Fruit fly (Drosophila melanogaster) whole organism, embryonic: ENCODE measurements around the gene RpL32.

ENCODE experiments used
- Abd-B ChIP-seq: fragments of 200-800 bp; sonication (Bioruptor generic); optimal IDR thresholded peaks from 2 replicates; lab custom pipeline; 2018; ENCODE audit warnings: missing biosample characterization, mild to moderate bottlenecking, missing genetic modification characterization, moderate library complexity
- Adf1 ChIP-seq: fragments of 200-800 bp; sonication (Bioruptor generic); IDR thresholded peaks from 2 replicates; pipeline ENCODE4 v1.3.6; 2022; ENCODE audit warnings: missing biosample characterization, missing genetic modification characterization
- Atf3 ChIP-seq: fragments of 200-800 bp; sonication (Bioruptor generic); optimal IDR thresholded peaks from 3 replicates; lab custom pipeline; 2016; ENCODE audit warnings: missing biosample characterization, missing genetic modification characterization
- Bteb2 ChIP-seq: fragments of 200-800 bp; sonication (Bioruptor generic); optimal IDR thresholded peaks from 2 replicates; lab custom pipeline; 2016; ENCODE audit warnings: missing biosample characterization, missing genetic modification characterization
- CG10979 ChIP-seq: fragments of 200-800 bp; sonication (Bioruptor generic); optimal IDR thresholded peaks from 2 replicates; lab custom pipeline; 2018; ENCODE audit warnings: missing biosample characterization, mild to moderate bottlenecking, missing genetic modification characterization, moderate library complexity
- CG11398 ChIP-seq: fragments of 200-800 bp; sonication (Bioruptor generic); optimal IDR thresholded peaks from 2 replicates; lab custom pipeline; 2016; ENCODE audit warnings: missing biosample characterization, missing genetic modification characterization
- CG12299 ChIP-seq: fragments of 200-800 bp; sonication (Bioruptor generic); optimal IDR thresholded peaks from 2 replicates; lab custom pipeline; 2018; ENCODE audit warnings: missing biosample characterization, mild to moderate bottlenecking, missing genetic modification characterization
- CG13894 ChIP-seq: fragments of 200-800 bp; sonication (Bioruptor generic); optimal IDR thresholded peaks from 3 replicates; lab custom pipeline; 2018; ENCODE audit warnings: missing biosample characterization, mild to moderate bottlenecking, missing genetic modification characterization, moderate library complexity
- CG1603 ChIP-seq: fragments of 200-800 bp; sonication (Bioruptor generic); optimal IDR thresholded peaks from 2 replicates; lab custom pipeline; 2019; ENCODE audit warnings: missing biosample characterization, mild to moderate bottlenecking, missing genetic modification characterization, moderate library complexity
- CG16815 ChIP-seq: fragments of 200-800 bp; sonication (Bioruptor generic); optimal IDR thresholded peaks from 3 replicates; lab custom pipeline; 2017; ENCODE audit warnings: missing biosample characterization, mild to moderate bottlenecking, missing genetic modification characterization
- CG17802 ChIP-seq: fragments of 200-800 bp; sonication (Bioruptor generic); optimal IDR thresholded peaks from 2 replicates; lab custom pipeline; 2018; ENCODE audit warnings: missing biosample characterization, mild to moderate bottlenecking, missing genetic modification characterization, moderate library complexity
- CG18476 ChIP-seq: fragments of 200-800 bp; sonication (Bioruptor generic); optimal IDR thresholded peaks from 2 replicates; lab custom pipeline; 2016; ENCODE audit warnings: missing biosample characterization, mild to moderate bottlenecking, missing genetic modification characterization
- CG31388 ChIP-seq: fragments of 200-800 bp; sonication (Bioruptor generic); optimal IDR thresholded peaks from 2 replicates; lab custom pipeline; 2016; ENCODE audit warnings: missing biosample characterization, missing genetic modification characterization
- CG32772 ChIP-seq: fragments of 200-800 bp; sonication (Bioruptor generic); IDR thresholded peaks from 2 replicates; pipeline ENCODE4 v1.3.6; 2022; ENCODE audit warnings: missing biosample characterization, missing genetic modification characterization
- CG6791 ChIP-seq: fragments of 200-800 bp; sonication (Bioruptor generic); IDR thresholded peaks from 3 replicates; pipeline ENCODE4 v1.3.6; 2022; ENCODE audit warnings: missing biosample characterization, missing genetic modification characterization; ENCODE audit not compliant: partially characterized antibody
- CG7928 ChIP-seq: fragments of 200-800 bp; sonication (Bioruptor generic); optimal IDR thresholded peaks from 2 replicates; lab custom pipeline; 2017; ENCODE audit warnings: missing biosample characterization, mild to moderate bottlenecking, missing genetic modification characterization
- CG7963 ChIP-seq: fragments of 200-800 bp; sonication (Bioruptor generic); IDR thresholded peaks from 3 replicates; pipeline ENCODE4 v1.3.6; 2022; ENCODE audit warnings: missing biosample characterization, missing genetic modification characterization; ENCODE audit not compliant: partially characterized antibody
- CG8388 ChIP-seq: fragments of 200-800 bp; sonication (Bioruptor generic); optimal IDR thresholded peaks from 2 replicates; lab custom pipeline; 2019; ENCODE audit warnings: missing biosample characterization, mild to moderate bottlenecking, missing genetic modification characterization, moderate library complexity
- CG9797 ChIP-seq: fragments of 200-800 bp; sonication (Bioruptor generic); optimal IDR thresholded peaks from 3 replicates; lab custom pipeline; 2018; ENCODE audit warnings: missing biosample characterization, mild to moderate bottlenecking, missing genetic modification characterization
- HLH4C ChIP-seq: fragments of 200-800 bp; sonication (Bioruptor generic); IDR thresholded peaks from 3 replicates; pipeline ENCODE4 v1.3.6; 2022; ENCODE audit warnings: missing biosample characterization, missing genetic modification characterization; ENCODE audit not compliant: partially characterized antibody
- Hand ChIP-seq: fragments of 200-800 bp; sonication (Bioruptor generic); optimal IDR thresholded peaks from 2 replicates; lab custom pipeline; 2017; ENCODE audit warnings: mild to moderate bottlenecking, missing biosample characterization, missing genetic modification reagents, missing genetic modification characterization
- Hr39 ChIP-seq: fragments of >200 bp; optimal IDR thresholded peaks from 2 replicates; lab custom pipeline; 2017
- Jarid2 ChIP-seq: fragments of 200-800 bp; sonication (Bioruptor generic); optimal IDR thresholded peaks from 3 replicates; lab custom pipeline; 2017; ENCODE audit warnings: mild to moderate bottlenecking, missing biosample characterization, missing genetic modification reagents, missing genetic modification characterization
- Lhr ChIP-seq: fragments of 200-800 bp; sonication (Bioruptor generic); optimal IDR thresholded peaks from 3 replicates; lab custom pipeline; 2017; ENCODE audit warnings: mild to moderate bottlenecking, missing biosample characterization, missing genetic modification reagents, missing genetic modification characterization
- Lpt ChIP-seq: fragments of >200 bp; optimal IDR thresholded peaks from 2 replicates; lab custom pipeline; 2018; ENCODE audit warnings: missing biosample characterization, missing genetic modification characterization
- MTF-1 ChIP-seq: fragments of 200-800 bp; sonication (Bioruptor generic); optimal IDR thresholded peaks from 2 replicates; lab custom pipeline; 2018; ENCODE audit warnings: missing biosample characterization, mild to moderate bottlenecking, missing genetic modification characterization, borderline replicate concordance
- Mrtf ChIP-seq: fragments of 200-800 bp; sonication (Bioruptor generic); IDR thresholded peaks from 3 replicates; pipeline ENCODE4 v1.3.6; 2022; ENCODE audit warnings: missing biosample characterization, missing genetic modification characterization
- Pdp1 ChIP-seq, 2 experiments: fragments of 200-800 bp; sonication (Bioruptor generic); optimal IDR thresholded peaks; 3 replicates each; lab custom pipeline; 2016; ENCODE audit warnings: missing biosample characterization in 2 of 2, missing genetic modification characterization in 2 of 2, mild to moderate bottlenecking in 1 of 2, moderate library complexity in 1 of 2
- Rfx ChIP-seq: fragments of 200-800 bp; sonication (Bioruptor generic); IDR thresholded peaks from 2 replicates; pipeline ENCODE4 v1.3.6; 2022; ENCODE audit warnings: missing biosample characterization, missing genetic modification characterization
- Side ChIP-seq: fragments of 200-800 bp; sonication (Bioruptor generic); optimal IDR thresholded peaks from 2 replicates; lab custom pipeline; 2016; ENCODE audit warnings: missing biosample characterization, missing genetic modification characterization
- Xbp1 ChIP-seq: fragments of 200-800 bp; sonication (Bioruptor generic); optimal IDR thresholded peaks from 3 replicates; lab custom pipeline; 2016; ENCODE audit warnings: missing biosample characterization, mild to moderate bottlenecking, missing genetic modification characterization
- bigmax ChIP-seq: fragments of 200-800 bp; sonication (Bioruptor generic); optimal IDR thresholded peaks from 2 replicates; lab custom pipeline; 2018; ENCODE audit warnings: missing biosample characterization, mild to moderate bottlenecking, missing genetic modification characterization
- bsh ChIP-seq, 2 experiments: fragments of 200-800 bp; sonication (Bioruptor generic); optimal IDR thresholded peaks; 2 replicates each; lab custom pipeline; 2017 to 2018; ENCODE audit warnings: mild to moderate bottlenecking in 2 of 2, missing biosample characterization in 2 of 2, missing genetic modification characterization in 2 of 2, moderate library complexity in 1 of 2
- dimm ChIP-seq: fragments of 200-800 bp; sonication (Bioruptor generic); IDR thresholded peaks from 2 replicates; pipeline ENCODE4 v1.3.6; 2022; ENCODE audit warnings: missing biosample characterization, missing genetic modification characterization
- dm ChIP-seq: fragments of 200-800 bp; sonication (Bioruptor generic); optimal IDR thresholded peaks from 3 replicates; lab custom pipeline; 2016; ENCODE audit warnings: missing biosample characterization, missing genetic modification characterization
- en ChIP-seq: fragments of 200-800 bp; sonication (Bioruptor generic); optimal IDR thresholded peaks from 2 replicates; lab custom pipeline; 2016; ENCODE audit warnings: missing biosample characterization, missing genetic modification characterization
- fu2 ChIP-seq: fragments of 200-800 bp; sonication (Bioruptor generic); optimal IDR thresholded peaks from 2 replicates; lab custom pipeline; 2016; ENCODE audit warnings: missing biosample characterization, missing genetic modification characterization
- grn ChIP-seq: fragments of 200-800 bp; sonication (Bioruptor generic); optimal IDR thresholded peaks from 3 replicates; lab custom pipeline; 2017; ENCODE audit warnings: missing biosample characterization, missing genetic modification characterization
- gsb ChIP-seq: fragments of 200-800 bp; sonication (Bioruptor generic); IDR thresholded peaks from 2 replicates; pipeline ENCODE4 v1.3.6; 2022; ENCODE audit warnings: missing biosample characterization, missing genetic modification characterization
- hbn ChIP-seq: fragments of 200-800 bp; sonication (Bioruptor generic); IDR thresholded peaks from 2 replicates; pipeline ENCODE4 v1.3.6; 2022; ENCODE audit warnings: missing biosample characterization, missing genetic modification characterization; ENCODE audit not compliant: partially characterized antibody
- ken ChIP-seq: fragments of 200-800 bp; sonication (Bioruptor generic); IDR thresholded peaks from 3 replicates; pipeline ENCODE4 v1.3.6; 2022; ENCODE audit warnings: missing biosample characterization, missing genetic modification characterization
- peb ChIP-seq: fragments of 200-800 bp; sonication (Bioruptor generic); IDR thresholded peaks from 2 replicates; pipeline ENCODE4 v1.3.6; 2022; ENCODE audit warnings: missing biosample characterization, missing genetic modification characterization
- pho ChIP-seq: fragments of 200-800 bp; sonication (Bioruptor generic); optimal IDR thresholded peaks from 2 replicates; lab custom pipeline; 2016; ENCODE audit warnings: missing biosample characterization, missing genetic modification characterization
- schlank ChIP-seq: fragments of 200-800 bp; sonication (Bioruptor generic); optimal IDR thresholded peaks from 2 replicates; lab custom pipeline; 2018; ENCODE audit warnings: missing biosample characterization, mild to moderate bottlenecking, missing genetic modification characterization
- tgo ChIP-seq: fragments of 200-800 bp; sonication (Bioruptor generic); IDR thresholded peaks from 3 replicates; pipeline ENCODE4 v1.3.6; 2022; ENCODE audit warnings: missing biosample characterization, missing genetic modification characterization
- tin ChIP-seq: fragments of 200-800 bp; sonication (Bioruptor generic); optimal IDR thresholded peaks from 3 replicates; lab custom pipeline; 2016; ENCODE audit warnings: missing biosample characterization, missing genetic modification characterization
- trh ChIP-seq: fragments of 200-800 bp; sonication (Bioruptor generic); optimal IDR thresholded peaks from 2 replicates; lab custom pipeline; 2016; ENCODE audit warnings: missing biosample characterization, missing genetic modification characterization
- vnd ChIP-seq: fragments of 200-800 bp; sonication (Bioruptor generic); IDR thresholded peaks from 3 replicates; pipeline ENCODE4 v1.3.6; 2022; ENCODE audit warnings: missing biosample characterization, missing genetic modification characterization; ENCODE audit not compliant: partially characterized antibody

The RpL32 gene

DNA sequence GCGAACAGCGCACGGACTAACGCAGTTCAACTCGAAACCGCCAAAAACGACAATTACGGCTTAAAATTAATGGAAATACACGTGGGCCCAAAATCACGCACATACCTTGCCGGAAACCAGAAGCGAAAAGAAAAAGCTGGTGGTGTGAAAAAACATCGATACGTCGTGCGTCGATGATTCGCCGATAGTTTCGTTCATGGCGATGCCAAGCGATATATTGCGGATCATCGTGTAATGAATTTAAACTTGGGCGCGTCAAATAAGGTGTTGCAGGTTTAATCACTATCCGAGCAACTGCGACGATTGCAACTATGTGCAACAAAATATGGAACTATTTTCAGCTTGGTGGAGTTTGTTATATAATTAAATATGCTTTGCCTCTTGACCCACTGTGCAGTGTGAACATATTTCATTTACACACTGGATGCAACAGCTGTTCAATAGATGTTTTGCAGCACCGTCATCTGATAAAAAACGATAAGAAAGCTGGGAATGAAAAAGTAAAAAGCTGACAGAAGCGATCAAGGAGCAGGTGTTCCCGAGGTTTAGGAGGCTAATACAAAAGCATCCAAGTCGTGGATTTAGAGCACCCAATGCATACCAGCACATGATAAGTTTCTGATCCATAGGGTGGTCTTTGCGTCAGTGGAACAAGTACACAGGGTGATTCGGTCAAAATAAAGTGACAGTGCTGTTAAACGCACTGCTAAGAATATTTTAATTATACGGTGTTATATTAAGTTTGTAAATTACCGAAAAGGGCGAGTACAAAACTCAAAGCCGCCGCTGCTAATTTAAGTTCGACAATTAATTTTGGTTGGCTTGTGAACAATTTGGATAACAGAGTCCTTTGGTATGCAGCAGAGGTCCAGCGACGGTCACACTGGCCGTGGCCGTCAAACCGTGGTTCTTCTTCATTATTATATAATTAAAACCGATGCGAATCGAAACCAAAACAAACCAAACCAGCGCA is at the start of gene RpL32, which contains the start of gene CG7943 (continued):
- peak; percentile 85 for TF ChIP-seq trh
- TF ChIP-seq Xbp1 (GFP tag; lab: Kevin White, UChicago), result peak; percentile 87
- peak; percentile 93 for TF ChIP-seq pho (GFP tag; lab: Kevin White, UChicago)
- no peak for TF ChIP-seq Lpt
- TF ChIP-seq Adf1 (GFP tag; lab: Robert Waterston, UW), result peak; percentile 78
- TF ChIP-seq dimm, result peak; percentile 86
- peak; percentile 91 for TF ChIP-seq CG13894
- peak; percentile 96 for TF ChIP-seq tin (GFP tag; lab: Kevin White, UChicago)
- peak; percentile 100 for TF ChIP-seq vnd (GFP tag; lab: Robert Waterston, UW)
- TF ChIP-seq CG17802, result peak; percentile 84
- TF ChIP-seq peb (GFP tag; lab: Robert Waterston, UW), result peak; percentile 92
- TF ChIP-seq Hr39, result no peak
- TF ChIP-seq Hand (GFP tag; lab: Kevin White, UChicago), result peak; percentile 70
- TF ChIP-seq ken (GFP tag; lab: Robert Waterston, UW), result peak; percentile 95
- TF ChIP-seq Abd-B (GFP tag; lab: Kevin White, UChicago), result peak; percentile 83
- TF ChIP-seq gsb, result peak; percentile 92
- TF ChIP-seq dm (GFP tag; lab: Kevin White, UChicago), result peak; percentile 97
- peak; percentile 94 for TF ChIP-seq CG18476 (GFP tag; lab: Kevin White, UChicago)
- TF ChIP-seq CG7928, result peak; percentile 77
- TF ChIP-seq Lhr, result peak; percentile 64
- TF ChIP-seq CG7963 (GFP tag; lab: Robert Waterston, UW), result peak; percentile 100
- TF ChIP-seq en (GFP tag; lab: Kevin White, UChicago), result peak; percentile 90
- TF ChIP-seq CG10979 (tag; lab: Kevin White, UChicago), result peak; percentile 88
- peak; percentile 86 for TF ChIP-seq CG11398 (GFP tag; lab: Kevin White, UChicago)
- peak; percentile 66 for TF ChIP-seq CG31388 (GFP tag; lab: Kevin White, UChicago)
- TF ChIP-seq CG32772 (GFP tag; lab: Robert Waterston, UW), result peak; percentile 94
- peak; percentile 98 for TF ChIP-seq Rfx (GFP tag; lab: Robert Waterston, UW)
- TF ChIP-seq tgo (GFP tag; lab: Robert Waterston, UW), result peak; percentile 93
- peak; percentile 100 for TF ChIP-seq CG6791 (GFP tag; lab: Robert Waterston, UW)
- peak; percentile 85 for TF ChIP-seq Jarid2 (GFP tag; lab: Kevin White, UChicago)
- TF ChIP-seq CG16815 (GFP tag; lab: Kevin White, UChicago), result peak; percentile 73
- TF ChIP-seq Bteb2 (GFP tag; lab: Kevin White, UChicago), result peak; percentile 92
- TF ChIP-seq bsh (GFP tag; optimal IDR thresholded peaks at IDR 0.05; lab: Kevin White, UChicago), result peak in 1 of 2 experiments; percentile 84
- TF ChIP-seq CG9797 (GFP tag; lab: Kevin White, UChicago), result peak; percentile 79
- peak; percentile 85 for TF ChIP-seq Mrtf (GFP tag; lab: Robert Waterston, UW)
- peak; percentile 98 to 99 for TF ChIP-seq Pdp1 (GFP tag; optimal IDR thresholded peaks at IDR 0.05; lab: Kevin White, UChicago)
- TF ChIP-seq Side (GFP tag; lab: Kevin White, UChicago), result peak; percentile 97
- TF ChIP-seq MTF-1 (GFP tag; lab: Kevin White, UChicago), result peak; percentile 92
- peak; percentile 88 for TF ChIP-seq fu2 (GFP tag; lab: Kevin White, UChicago)
- peak; percentile 80 for TF ChIP-seq grn (GFP tag; lab: Kevin White, UChicago)
- TF ChIP-seq HLH4C (GFP tag; lab: Robert Waterston, UW), result peak; percentile 100
- peak; percentile 100 for TF ChIP-seq hbn (GFP tag; lab: Robert Waterston, UW)
- peak; percentile 96 for TF ChIP-seq CG1603 (tag; lab: Kevin White, UChicago)
- peak; percentile 84 for TF ChIP-seq CG12299
- peak; percentile 82 for TF ChIP-seq CG8388 (GFP tag; lab: Kevin White, UChicago)
- peak; percentile 93 for TF ChIP-seq schlank (tag; lab: Kevin White, UChicago)
- peak; percentile 81 for TF ChIP-seq bigmax
- TF ChIP-seq Atf3 (GFP tag; lab: Kevin White, UChicago), result peak; percentile 89
